Fruit fly (Drosophila melanogaster) whole organism, prepupa: ENCODE measurements around the gene CG7304.

ENCODE experiments used
- CG6808 ChIP-seq: fragments of 200-800 bp; sonication (Bioruptor generic); optimal IDR thresholded peaks from 3 replicates; lab custom pipeline; 2017; ENCODE audit warnings: missing biosample characterization, missing genetic modification characterization, mild to moderate bottlenecking, moderate library complexity, missing genetic modification reagents
- Lpt ChIP-seq: fragments of 200-800 bp; sonication (Bioruptor generic); optimal IDR thresholded peaks from 3 replicates; lab custom pipeline; 2016; ENCODE audit warnings: missing biosample characterization, missing genetic modification characterization
- cyc ChIP-seq: fragments of 200-800 bp; sonication (Bioruptor generic); optimal IDR thresholded peaks from 3 replicates; lab custom pipeline; 2016; ENCODE audit warnings: missing biosample characterization, missing genetic modification characterization
- eg ChIP-seq: fragments of 200-800 bp; sonication (Bioruptor generic); IDR thresholded peaks from 3 replicates; pipeline ENCODE4 v1.3.6; 2022; ENCODE audit warnings: missing biosample characterization, missing genetic modification characterization

- peak; percentile 75 for TF ChIP-seq cyc (GFP tag; lab: Kevin White, UChicago)
- TF ChIP-seq CG6808 (GFP tag; lab: Kevin White, UChicago): peak; percentile 79
- TF ChIP-seq Lpt (GFP tag; lab: Kevin White, UChicago): no peak
- TF ChIP-seq eg (GFP tag; lab: Robert Waterston, UW): no peak
These were observed 20.9 kb downstream of the CG7304 start for dm6 chr3L:15700338-15700966.
